Worm (Caenorhabditis elegans) whole organism, L3 larva: ENCODE results near the gene bgnt-1.5.

Experiments
- R02D3.7 ChIP-seq: fragments of 150-350 bp; optimal IDR thresholded peaks from 2 replicates; lab custom pipeline; 2014; ENCODE audit warnings: missing biosample characterization, missing genetic modification characterization
- ZK546.5 ChIP-seq: sonication (generic microtip); optimal IDR thresholded peaks from 2 replicates; lab custom pipeline; 2017; ENCODE audit warnings: missing biosample characterization, missing genetic modification characterization
- aly-2 ChIP-seq: fragments of 150-350 bp; optimal IDR thresholded peaks from 2 replicates; lab custom pipeline; 2014; ENCODE audit warnings: missing biosample characterization, missing genetic modification characterization
- ceh-28 ChIP-seq: fragments of 150-350 bp; optimal IDR thresholded peaks from 2 replicates; lab custom pipeline; 2014; ENCODE audit warnings: missing biosample characterization, missing genetic modification reagents, missing genetic modification characterization
- ceh-82 ChIP-seq: fragments of 150-350 bp; optimal IDR thresholded peaks from 2 replicates; lab custom pipeline; 2014; ENCODE audit warnings: missing biosample characterization, missing genetic modification characterization
- ceh-9 ChIP-seq: sonication (generic microtip); optimal IDR thresholded peaks from 2 replicates; lab custom pipeline; 2018; ENCODE audit warnings: missing biosample characterization, missing genetic modification characterization
- daf-12 ChIP-seq: fragments of 150-350 bp; optimal IDR thresholded peaks from 2 replicates; lab custom pipeline; 2014; ENCODE audit warnings: missing biosample characterization, missing genetic modification reagents, missing genetic modification characterization
- egl-27 ChIP-seq: sonication (generic microtip); optimal IDR thresholded peaks from 4 replicates; lab custom pipeline; 2017; ENCODE audit warnings: missing biosample characterization, missing genetic modification reagents, missing genetic modification characterization
- egl-5 ChIP-seq: fragments of 150-350 bp; optimal IDR thresholded peaks from 2 replicates; lab custom pipeline; 2017; ENCODE audit warnings: missing biosample characterization, missing genetic modification reagents, missing genetic modification characterization, inconsistent platforms
- elt-1 ChIP-seq: fragments of 150-350 bp; optimal IDR thresholded peaks from 2 replicates; lab custom pipeline; 2014; ENCODE audit warnings: missing biosample characterization, missing genetic modification characterization
- elt-2 ChIP-seq: sonication (generic microtip); optimal IDR thresholded peaks from 2 replicates; lab custom pipeline; 2016; ENCODE audit warnings: missing genetic modification reagents, mild to moderate bottlenecking, missing genetic modification characterization, missing compliant biosample characterization
- elt-3 ChIP-seq, 3 experiments: fragments of 150-350 bp in 1 of 3; sonication (generic microtip) in 2 of 3; optimal IDR thresholded peaks; 2 replicates in 2 of 3; 4 replicates in 1 of 3; lab custom pipeline; 2014 to 2017; ENCODE audit warnings: missing biosample characterization in 3 of 3, missing genetic modification characterization in 3 of 3
- eor-1 ChIP-seq, 2 experiments: fragments of 150-350 bp; optimal IDR thresholded peaks; 2 replicates each; lab custom pipeline; 2014 to 2018; ENCODE audit warnings: missing biosample characterization in 2 of 2, missing genetic modification characterization in 2 of 2
- fkh-10 ChIP-seq: sonication (generic microtip); optimal IDR thresholded peaks from 2 replicates; lab custom pipeline; 2017; ENCODE audit warnings: missing biosample characterization, missing genetic modification reagents, missing genetic modification characterization
- fos-1 ChIP-seq: fragments of 150-350 bp; optimal IDR thresholded peaks from 2 replicates; lab custom pipeline; 2014; ENCODE audit warnings: missing biosample characterization, missing genetic modification characterization
- lin-39 ChIP-seq: fragments of 150-350 bp; optimal IDR thresholded peaks from 2 replicates; lab custom pipeline; 2018; ENCODE audit warnings: missing biosample characterization, missing genetic modification reagents, missing genetic modification characterization
- lsy-12 ChIP-seq: sonication (generic microtip); optimal IDR thresholded peaks from 2 replicates; lab custom pipeline; 2016; ENCODE audit warnings: mild to moderate bottlenecking, missing genetic modification characterization, missing compliant biosample characterization
- mdl-1 ChIP-seq: fragments of 150-350 bp; optimal IDR thresholded peaks from 2 replicates; lab custom pipeline; 2014; ENCODE audit warnings: missing biosample characterization, missing genetic modification characterization
- mml-1 ChIP-seq: fragments of 150-350 bp; sonication (generic microtip); optimal IDR thresholded peaks from 3 replicates; lab custom pipeline; 2014; ENCODE audit warnings: missing biosample characterization, missing genetic modification characterization
- nfya-1 ChIP-seq: sonication (generic microtip); optimal IDR thresholded peaks from 2 replicates; lab custom pipeline; 2017; ENCODE audit warnings: missing genetic modification characterization, mild to moderate bottlenecking, missing compliant biosample characterization, antibody characterized with exemption, moderate library complexity; ENCODE audit not compliant: insufficient read depth
- nhr-23 ChIP-seq: fragments of 150-350 bp; optimal IDR thresholded peaks from 2 replicates; lab custom pipeline; 2014; ENCODE audit warnings: missing biosample characterization, missing genetic modification reagents, missing genetic modification characterization
- nhr-237 ChIP-seq: fragments of 150-350 bp; optimal IDR thresholded peaks from 2 replicates; lab custom pipeline; 2014; ENCODE audit warnings: missing biosample characterization, missing genetic modification characterization
- nhr-25 ChIP-seq: sonication (generic microtip); optimal IDR thresholded peaks from 2 replicates; lab custom pipeline; 2017; ENCODE audit warnings: missing biosample characterization, missing genetic modification characterization
- nhr-43 ChIP-seq: sonication (generic microtip); optimal IDR thresholded peaks from 2 replicates; lab custom pipeline; 2016; ENCODE audit warnings: mild to moderate bottlenecking, missing genetic modification characterization, missing compliant biosample characterization; ENCODE audit not compliant: poor library complexity, severe bottlenecking
- nhr-67 ChIP-seq: fragments of 150-350 bp; optimal IDR thresholded peaks from 2 replicates; lab custom pipeline; 2014; ENCODE audit warnings: missing biosample characterization, missing genetic modification characterization
- nhr-76 ChIP-seq: fragments of 150-350 bp; sonication (generic microtip); optimal IDR thresholded peaks from 5 replicates; lab custom pipeline; 2014; ENCODE audit warnings: missing biosample characterization, missing genetic modification characterization
- pha-4 ChIP-seq: fragments of 150-350 bp; optimal IDR thresholded peaks from 2 replicates; lab custom pipeline; 2014; ENCODE audit warnings: missing biosample characterization, missing genetic modification reagents, missing genetic modification characterization
- pqm-1 ChIP-seq: fragments of 150-350 bp; optimal IDR thresholded peaks from 2 replicates; lab custom pipeline; 2017; ENCODE audit warnings: missing biosample characterization, missing genetic modification characterization, inconsistent platforms
- skn-1 ChIP-seq: fragments of 150-350 bp; optimal IDR thresholded peaks from 2 replicates; lab custom pipeline; 2014; ENCODE audit warnings: missing biosample characterization, missing genetic modification characterization
- snpc-4 ChIP-seq: fragments of 150-350 bp; optimal IDR thresholded peaks from 2 replicates; lab custom pipeline; 2014; ENCODE audit warnings: missing biosample characterization, missing genetic modification characterization
- tbx-2 ChIP-seq: sonication (generic microtip); optimal IDR thresholded peaks from 2 replicates; lab custom pipeline; 2016; ENCODE audit warnings: mild to moderate bottlenecking, missing genetic modification characterization, missing compliant biosample characterization
- unc-39 ChIP-seq: sonication (generic microtip); optimal IDR thresholded peaks from 4 replicates; lab custom pipeline; 2017; ENCODE audit warnings: missing biosample characterization, missing genetic modification characterization
- unc-62 ChIP-seq: fragments of 150-350 bp; sonication (generic microtip); optimal IDR thresholded peaks from 4 replicates; lab custom pipeline; 2014; ENCODE audit warnings: missing biosample characterization, missing genetic modification reagents, missing genetic modification characterization

bgnt-1.5 gene

DNA sequence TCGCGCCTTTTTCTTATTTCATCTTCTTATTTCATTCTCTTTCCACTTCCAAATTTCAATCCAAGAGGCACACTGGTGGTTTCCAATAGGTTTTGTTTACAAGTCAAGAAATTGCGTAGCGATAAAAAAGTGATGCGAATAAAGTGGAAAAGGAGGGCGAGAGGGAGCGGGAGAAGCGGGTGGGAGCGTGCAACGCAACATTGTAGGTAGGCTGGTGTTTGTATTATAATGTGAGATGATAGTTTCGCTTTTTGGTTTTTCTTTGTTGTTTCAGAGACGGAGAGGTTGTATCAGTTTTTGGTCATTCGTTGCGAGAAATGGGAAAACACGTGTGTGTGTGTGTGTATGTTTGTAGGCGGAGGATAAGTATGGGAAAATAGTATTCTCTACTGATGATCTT, 18.0 kb upstream of the bgnt-1.5 start:
- peak; percentile 55 for TF ChIP-seq nhr-43 (tag; lab: Kevin White, UChicago)
- TF ChIP-seq snpc-4 (tag; lab: Kevin White, UChicago) = peak; percentile 5
- TF ChIP-seq pha-4 (tag; lab: Kevin White, UChicago) = peak; percentile 92
- peak; percentile 56 for TF ChIP-seq mdl-1
- peak; percentile 36 for TF ChIP-seq fos-1
- TF ChIP-seq nhr-25 (tag; lab: Kevin White, UChicago) = peak; percentile 82
- no peak for TF ChIP-seq eor-1 (tag; optimal IDR thresholded peaks at IDR 0.05; lab: Kevin White, UChicago)
- no peak for TF ChIP-seq skn-1 (tag; lab: Kevin White, UChicago)
- no peak for TF ChIP-seq nhr-76 (tag; lab: Kevin White, UChicago)
- TF ChIP-seq R02D3.7 = no peak
- peak; percentile 72 for TF ChIP-seq nhr-23 (tag; lab: Kevin White, UChicago)
- no peak for TF ChIP-seq lin-39 (tag; lab: Kevin White, UChicago)
- TF ChIP-seq elt-2 = peak; percentile 79
- TF ChIP-seq nfya-1 (tag; lab: Kevin White, UChicago) = peak; percentile 34
- TF ChIP-seq nhr-67 (tag; lab: Kevin White, UChicago) = no peak
- TF ChIP-seq pqm-1 (tag; lab: Kevin White, UChicago) = peak; percentile 80

DNA sequence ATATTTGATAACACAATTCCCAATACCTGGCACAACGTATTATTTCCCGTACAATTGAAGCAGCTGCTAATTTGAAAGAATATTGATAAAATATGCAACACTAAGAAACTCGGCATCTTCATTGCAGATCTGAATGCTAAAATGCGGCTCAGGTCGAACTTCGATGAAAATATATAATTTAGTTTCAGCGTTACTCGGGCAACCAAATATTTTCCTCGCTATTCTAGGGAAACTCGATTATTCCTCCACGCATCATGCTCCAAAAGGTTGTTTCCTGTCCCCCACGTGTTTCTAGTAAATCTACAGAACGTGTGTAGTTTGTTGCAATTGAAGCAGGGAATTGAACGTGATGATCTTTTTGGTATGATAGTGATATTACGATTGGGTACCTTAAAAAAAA, 16.9 kb upstream of the bgnt-1.5 start:
- TF ChIP-seq elt-1 (tag; lab: Kevin White, UChicago) (no peak), unc-39 (tag; lab: Kevin White, UChicago) (no peak), mdl-1 (no peak), ZK546.5 (tag; lab: Kevin White, UChicago) (no peak), mml-1 (no peak), egl-5 (tag; lab: Kevin White, UChicago) (no peak), nhr-43 (tag; lab: Kevin White, UChicago) (no peak), ceh-9 (tag; lab: Kevin White, UChicago) (no peak), egl-27 (tag; lab: Kevin White, UChicago) (no peak), tbx-2 (tag; lab: Kevin White, UChicago) (no peak), aly-2 (tag; lab: Kevin White, UChicago) (no peak), skn-1 (tag; lab: Kevin White, UChicago) (no peak)
- TF ChIP-seq, all 47 proteins: peak for 0

DNA sequence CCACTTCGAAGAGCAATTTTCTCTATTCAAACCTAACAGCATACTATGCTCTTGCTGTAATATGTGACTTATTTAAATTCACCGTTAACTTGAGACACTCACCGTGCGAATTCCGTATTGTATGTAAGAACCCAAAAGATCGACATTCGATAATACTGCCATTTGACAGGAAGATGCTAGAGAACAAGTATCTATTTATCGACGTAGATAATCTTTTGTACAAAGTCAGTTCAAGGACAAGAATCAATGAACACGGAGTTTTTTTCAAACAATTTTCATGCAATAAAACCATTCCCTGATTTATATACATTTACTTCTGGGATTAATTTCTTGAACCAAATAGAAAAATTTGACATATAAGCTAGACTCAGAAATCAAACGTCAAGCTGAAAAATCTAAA, 16.1 kb upstream of the bgnt-1.5 start, which contains the start of gene K08H2.7:
Gene K08H2.7 (minus strand): TSS at position 173 of the 400 bp plus-strand sequence.
- TF ChIP-seq ceh-9 (tag; lab: Kevin White, UChicago) = no peak
- peak; percentile 20 for TF ChIP-seq nhr-23 (tag; lab: Kevin White, UChicago)
- peak; percentile 70 for TF ChIP-seq nhr-25 (tag; lab: Kevin White, UChicago)
- no peak for TF ChIP-seq pha-4 (tag; lab: Kevin White, UChicago)
- no peak for TF ChIP-seq snpc-4 (tag; lab: Kevin White, UChicago)
- TF ChIP-seq lsy-12 (tag; lab: Kevin White, UChicago) = no peak
- no peak for TF ChIP-seq elt-2
- no peak for TF ChIP-seq aly-2 (tag; lab: Kevin White, UChicago)
- TF ChIP-seq lin-39 (tag; lab: Kevin White, UChicago) = no peak
- TF ChIP-seq elt-1 (tag; lab: Kevin White, UChicago) = peak; percentile 97
- TF ChIP-seq, all 47 proteins: peak for 3

DNA sequence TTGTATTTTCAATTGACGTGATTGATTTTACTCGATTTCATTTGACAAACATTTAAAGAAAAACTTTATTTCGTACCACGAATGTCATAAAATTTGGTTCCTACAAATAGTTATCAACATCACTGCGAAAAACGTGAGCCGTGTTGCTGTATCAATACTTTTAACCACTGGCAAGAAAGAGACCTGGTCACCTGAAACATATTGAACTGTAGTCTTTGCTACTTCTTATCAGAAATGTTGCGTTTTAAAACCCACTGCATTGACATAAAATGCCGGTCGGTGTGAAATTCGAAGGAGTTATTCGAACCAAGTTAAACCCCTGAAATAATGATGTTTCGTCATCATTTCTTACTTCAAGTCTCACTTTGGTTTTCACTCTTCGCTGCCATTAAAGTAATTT, 15.5 kb upstream of the bgnt-1.5 start:
- TF ChIP-seq fos-1 = no peak
- no peak for TF ChIP-seq lin-39 (tag; lab: Kevin White, UChicago)
- peak; percentile 69 for TF ChIP-seq elt-2
- no peak for TF ChIP-seq skn-1 (tag; lab: Kevin White, UChicago)
- TF ChIP-seq pqm-1 (tag; lab: Kevin White, UChicago) = peak; percentile 41
- TF ChIP-seq mdl-1 = no peak

DNA sequence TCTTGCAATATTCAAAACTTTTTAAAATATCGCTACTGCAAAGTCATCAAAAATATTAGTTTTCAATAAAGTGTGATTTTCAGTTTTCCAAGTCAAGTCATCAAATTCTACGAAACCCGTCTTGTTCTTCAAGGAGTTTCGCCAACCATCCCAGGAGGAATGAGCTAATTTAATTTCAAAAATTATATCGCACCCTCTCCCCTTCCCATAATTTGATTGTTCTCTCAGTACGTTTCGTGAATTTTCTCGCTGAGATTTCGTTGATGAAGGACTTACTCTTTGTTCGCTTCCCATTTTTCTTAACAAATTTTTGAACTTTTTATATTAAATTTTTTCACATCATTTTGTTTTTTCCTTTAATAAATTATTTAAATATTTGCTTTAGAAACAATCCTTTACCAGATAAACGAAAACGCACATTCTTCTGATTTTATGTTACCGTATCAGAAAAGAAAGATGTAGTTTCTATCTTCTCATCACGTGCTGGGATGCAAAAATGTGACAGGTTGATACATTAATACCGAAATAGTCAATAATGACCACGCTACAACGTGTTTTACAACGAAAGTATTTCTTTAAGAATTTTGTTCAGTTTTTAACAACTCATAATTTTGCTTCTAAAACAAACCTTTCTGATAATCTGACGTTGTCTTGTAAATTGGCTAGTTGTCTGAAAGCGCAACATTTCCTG, 14.7 kb upstream of the bgnt-1.5 start:
- TF ChIP-seq egl-27 (tag; lab: Kevin White, UChicago) (no peak), nfya-1 (tag; lab: Kevin White, UChicago) (no peak), pha-4 (tag; lab: Kevin White, UChicago) (peak; percentile 2), aly-2 (tag; lab: Kevin White, UChicago) (no peak), nhr-67 (tag; lab: Kevin White, UChicago) (no peak), R02D3.7 (no peak), ZK546.5 (tag; lab: Kevin White, UChicago) (no peak), ceh-28 (tag; lab: Kevin White, UChicago) (no peak), elt-3 (tag; optimal IDR thresholded peaks at IDR 0.05; lab: Kevin White, UChicago) (no peak), pqm-1 (tag; lab: Kevin White, UChicago) (peak; percentile 28), nhr-237 (tag; lab: Kevin White, UChicago) (no peak), elt-2 (peak; percentile 2), nhr-23 (tag; lab: Kevin White, UChicago) (peak; percentile 12), daf-12 (tag; lab: Kevin White, UChicago) (no peak), mdl-1 (no peak), ceh-82 (tag; lab: Kevin White, UChicago) (no peak), fkh-10 (no peak), unc-62 (GFP tag; lab: Kevin White, UChicago) (no peak), mml-1 (no peak)
- TF ChIP-seq, all 47 proteins: peak for 4
